Worm (Caenorhabditis elegans): Measurements from ENCODE around the gene K08F9.4.

- TF ChIP-seq ceh-36 (tag; optimal IDR thresholded peaks at IDR 0.05) (no peak), hnd-1 (tag; optimal IDR thresholded peaks at IDR 0.05) (no peak), sea-1 (GFP tag; conservative IDR thresholded peaks at IDR 0.05) (no peak)
These were observed 34.6 kb upstream of the K08F9.4 start, which contains the start of gene Y75B12A.2 for ce11 chrV:15109260-15109659.

All from whole organism, early embryonic.